Worm (Caenorhabditis elegans) whole organism, L4 larva: ENCODE results near the gene F54B11.8.

ENCODE experiments used
- F37D6.2 ChIP-seq: sonication (generic microtip); optimal IDR thresholded peaks from 2 replicates; lab custom pipeline; 2016; ENCODE audit warnings: mild to moderate bottlenecking, missing genetic modification characterization, missing compliant biosample characterization
- R02D3.7 ChIP-seq: fragments of 150-350 bp; sonication (generic microtip); optimal IDR thresholded peaks from 3 replicates; lab custom pipeline; 2014; ENCODE audit warnings: missing biosample characterization, missing genetic modification characterization
- ZK337.2 ChIP-seq: fragments of 200-800 bp; sonication (Bioruptor generic); IDR thresholded peaks from 2 replicates; pipeline ENCODE4 v1.3.6; 2022; ENCODE audit warnings: missing genetic modification reagents, missing genetic modification characterization, missing compliant biosample characterization
- aha-1 ChIP-seq: fragments of 150-350 bp; peaks from one replicate; lab custom pipeline; 2014; ENCODE audit warnings: missing biosample characterization, missing genetic modification characterization
- ama-1 ChIP-seq: fragments of 150-350 bp; optimal IDR thresholded peaks from 2 replicates; lab custom pipeline; 2014; ENCODE audit warnings: inconsistent platforms, mixed read lengths
- ceh-20 ChIP-seq: fragments of 200-800 bp; sonication (Bioruptor generic); IDR thresholded peaks from 2 replicates; pipeline ENCODE4 v1.3.6; 2022; ENCODE audit warnings: missing genetic modification reagents, missing genetic modification characterization, missing compliant biosample characterization
- ceh-28 ChIP-seq: fragments of 150-350 bp; optimal IDR thresholded peaks from 2 replicates; lab custom pipeline; 2014; ENCODE audit warnings: missing biosample characterization, missing genetic modification reagents, missing genetic modification characterization
- ceh-44 ChIP-seq: fragments of 200-800 bp; sonication (Bioruptor generic); IDR thresholded peaks from 2 replicates; pipeline ENCODE4 v1.3.6; 2022; ENCODE audit warnings: missing genetic modification reagents, missing genetic modification characterization, missing compliant biosample characterization
- ceh-82 ChIP-seq: sonication (generic microtip); optimal IDR thresholded peaks from 2 replicates; lab custom pipeline; 2017; ENCODE audit warnings: missing biosample characterization, missing genetic modification characterization
- cey-2 ChIP-seq: sonication (generic microtip); optimal IDR thresholded peaks from 3 replicates; lab custom pipeline; 2017; ENCODE audit warnings: missing genetic modification characterization, mild to moderate bottlenecking, missing compliant biosample characterization, antibody characterized with exemption, borderline replicate concordance; ENCODE audit not compliant: insufficient read depth
- ctbp-1 ChIP-seq: fragments of 200-800 bp; sonication (Bioruptor generic); IDR thresholded peaks from 2 replicates; pipeline ENCODE4 v1.3.6; 2022; ENCODE audit warnings: missing genetic modification reagents, missing genetic modification characterization, missing compliant biosample characterization
- daf-16 ChIP-seq, 3 experiments: sonication (generic microtip); optimal IDR thresholded peaks; 2 replicates each; lab custom pipeline; 2016 to 2017; ENCODE audit warnings: missing genetic modification characterization in 3 of 3, missing genetic modification reagents in 3 of 3, mild to moderate bottlenecking in 2 of 3, missing compliant biosample characterization in 2 of 3, missing biosample characterization in 1 of 3, moderate library complexity in 1 of 3
- dmd-6 ChIP-seq: fragments of 200-800 bp; sonication (Bioruptor generic); IDR thresholded peaks from 2 replicates; pipeline ENCODE4 v1.3.6; 2022; ENCODE audit warnings: missing genetic modification reagents, missing genetic modification characterization, missing compliant biosample characterization
- fkh-10 ChIP-seq: fragments of 150-350 bp; optimal IDR thresholded peaks from 2 replicates; lab custom pipeline; 2014; ENCODE audit warnings: missing biosample characterization, missing genetic modification reagents, missing genetic modification characterization
- fos-1 ChIP-seq: fragments of 150-350 bp; optimal IDR thresholded peaks from 2 replicates; lab custom pipeline; 2014; ENCODE audit warnings: missing biosample characterization, missing genetic modification characterization
- hlh-11 ChIP-seq: fragments of 200-800 bp; sonication (Bioruptor generic); optimal IDR thresholded peaks from 2 replicates; lab custom pipeline; 2018; ENCODE audit warnings: mild to moderate bottlenecking, missing genetic modification characterization, missing compliant biosample characterization
- lin-1 ChIP-seq: fragments of 200-800 bp; sonication (Bioruptor generic); IDR thresholded peaks from 2 replicates; pipeline ENCODE4 v1.3.6; 2022; ENCODE audit warnings: missing genetic modification reagents, missing genetic modification characterization, missing compliant biosample characterization
- lin-13 ChIP-seq: fragments of 150-350 bp; optimal IDR thresholded peaks from 2 replicates; lab custom pipeline; 2014; ENCODE audit warnings: missing biosample characterization, missing genetic modification reagents, missing genetic modification characterization
- lin-15B ChIP-seq: fragments of 150-350 bp; sonication (generic microtip); optimal IDR thresholded peaks from 3 replicates; lab custom pipeline; 2014; ENCODE audit warnings: missing biosample characterization, missing genetic modification characterization
- lin-29 ChIP-seq: fragments of 200-800 bp; sonication (Bioruptor generic); IDR thresholded peaks from 2 replicates; pipeline ENCODE4 v1.3.6; 2022; ENCODE audit warnings: missing genetic modification reagents, missing genetic modification characterization, missing compliant biosample characterization
- mdt-29 ChIP-seq: fragments of 200-800 bp; sonication (Bioruptor generic); IDR thresholded peaks from 2 replicates; pipeline ENCODE4 v1.3.6; 2022; ENCODE audit warnings: missing genetic modification reagents, missing genetic modification characterization, missing compliant biosample characterization
- nhr-11 ChIP-seq: fragments of 150-350 bp; optimal IDR thresholded peaks from 2 replicates; lab custom pipeline; 2014; ENCODE audit warnings: missing biosample characterization, missing genetic modification characterization
- nhr-111 ChIP-seq: fragments of 200-800 bp; sonication (Bioruptor generic); optimal IDR thresholded peaks from 2 replicates; lab custom pipeline; 2018; ENCODE audit warnings: mild to moderate bottlenecking, missing genetic modification characterization, missing compliant biosample characterization
- nhr-25 ChIP-seq: sonication (generic microtip); optimal IDR thresholded peaks from 2 replicates; lab custom pipeline; 2017; ENCODE audit warnings: missing genetic modification characterization, mild to moderate bottlenecking, missing compliant biosample characterization, antibody characterized with exemption, moderate library complexity, borderline replicate concordance; ENCODE audit not compliant: insufficient read depth
- php-3 ChIP-seq: fragments of 200-800 bp; sonication (Bioruptor generic); IDR thresholded peaks from 2 replicates; pipeline ENCODE4 v1.3.6; 2022; ENCODE audit warnings: missing genetic modification reagents, missing genetic modification characterization, missing compliant biosample characterization
- sdz-12 ChIP-seq: fragments of 200-800 bp; sonication (Bioruptor generic); optimal IDR thresholded peaks from 2 replicates; lab custom pipeline; 2018; ENCODE audit warnings: mild to moderate bottlenecking, missing genetic modification characterization, missing compliant biosample characterization
- snpc-4 ChIP-seq: fragments of 150-350 bp; optimal IDR thresholded peaks from 2 replicates; lab custom pipeline; 2014; ENCODE audit warnings: missing biosample characterization, missing genetic modification characterization
- spr-3 ChIP-seq: fragments of 200-800 bp; sonication (Bioruptor generic); optimal IDR thresholded peaks from 2 replicates; lab custom pipeline; 2018; ENCODE audit warnings: mild to moderate bottlenecking, missing genetic modification characterization, missing compliant biosample characterization
- tag-97 ChIP-seq: fragments of 200-800 bp; sonication (Bioruptor generic); IDR thresholded peaks from 2 replicates; pipeline ENCODE4 v1.3.6; 2022; ENCODE audit warnings: missing genetic modification characterization, missing compliant biosample characterization
- unc-130 ChIP-seq: sonication (generic microtip); optimal IDR thresholded peaks from 2 replicates; lab custom pipeline; 2016; ENCODE audit warnings: missing genetic modification reagents, missing genetic modification characterization, missing compliant biosample characterization
- unc-62 ChIP-seq, 3 experiments: fragments of 150-350 bp in 1 of 3; sonication (generic microtip); optimal IDR thresholded peaks in 2 of 3; peaks in 1 of 3; 1 replicate in 1 of 3; 2 replicates in 2 of 3; lab custom pipeline; 2014 to 2017; ENCODE audit warnings: missing biosample characterization in 3 of 3, missing genetic modification characterization in 3 of 3, missing genetic modification reagents in 3 of 3, missing genotype in 1 of 3
- zip-11 ChIP-seq: fragments of 200-800 bp; sonication (Bioruptor generic); IDR thresholded peaks from 2 replicates; pipeline ENCODE4 v1.3.6; 2022; ENCODE audit warnings: missing genetic modification characterization, missing compliant biosample characterization
- ztf-11 ChIP-seq: fragments of 150-350 bp; optimal IDR thresholded peaks from 2 replicates; lab custom pipeline; 2014; ENCODE audit warnings: missing biosample characterization, missing genetic modification characterization

The F54B11.8 gene

DNA sequence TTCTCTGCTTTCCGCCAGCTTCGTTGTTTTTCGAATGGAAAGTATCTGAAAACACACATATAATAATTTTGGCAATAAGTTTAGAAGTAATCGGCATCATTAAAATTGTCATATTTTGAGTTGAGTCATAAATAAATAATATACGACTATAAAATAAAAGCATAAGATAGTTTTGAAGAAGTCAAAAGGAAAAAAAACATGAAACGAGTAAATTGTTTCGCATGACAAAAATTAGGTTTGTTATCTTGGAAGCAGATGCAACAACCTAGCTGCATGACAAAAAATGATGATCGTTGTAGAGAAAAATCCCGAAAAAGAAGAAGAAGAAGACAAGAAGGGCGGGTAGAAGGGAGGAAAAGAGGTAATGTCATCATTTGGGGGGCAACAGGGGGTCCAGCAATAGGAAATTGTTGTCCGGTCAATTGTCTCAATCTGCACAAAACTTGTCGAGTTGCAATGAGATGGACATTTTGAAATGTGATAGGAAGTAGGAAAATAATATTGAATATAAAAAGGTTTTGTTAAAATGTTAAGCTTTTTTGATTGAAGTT lies 27.5 kb upstream of the F54B11.8 start, which contains the start of gene nlg-1:
TSS of gene nlg-1 (minus strand) at position 51 of the 551 bp plus-strand sequence.
- TF ChIP-seq fkh-10 (peak; percentile 66), nhr-11 (tag; lab: Kevin White, UChicago) (no peak), lin-13 (GFP tag; lab: Kevin White, UChicago) (no peak), fos-1 (no peak), ceh-82 (tag; lab: Kevin White, UChicago) (no peak), ama-1 (lab: Kevin White, UChicago) (no peak)

- TF ChIP-seq ZK337.2 (GFP tag; lab: Robert Waterston, UW) (no peak), sdz-12 (GFP tag; lab: Kevin White, UChicago) (no peak), lin-15B (tag; lab: Kevin White, UChicago) (no peak), mdt-29 (no peak), php-3 (GFP tag; lab: Robert Waterston, UW) (no peak), snpc-4 (tag; lab: Kevin White, UChicago) (no peak), ceh-20 (GFP tag; lab: Robert Waterston, UW) (no peak), cey-2 (no peak), ctbp-1 (no peak), F37D6.2 (no peak), R02D3.7 (tag; lab: Kevin White, UChicago) (no peak), ztf-11 (tag; lab: Kevin White, UChicago) (no peak), nhr-25 (tag; lab: Kevin White, UChicago) (no peak), ceh-28 (no peak), aha-1 (tag; lab: Kevin White, UChicago) (no peak), zip-11 (GFP tag; lab: Robert Waterston, UW) (no peak), nhr-111 (GFP tag; lab: Kevin White, UChicago) (no peak)
Observed at ce11 chrX:13621628-13622027, 17.9 kb upstream of the F54B11.8 start, which contains the start of gene Y12A6A.1. Gene Y12A6A.1 (minus strand): TSS chrX:13621728.

- TF ChIP-seq ceh-20 (GFP tag; lab: Robert Waterston, UW) (no peak), spr-3 (GFP tag; lab: Kevin White, UChicago) (no peak), unc-62 (GFP tag; optimal IDR thresholded peaks at IDR 0.05 in 1 of 2; lab: Kevin White, UChicago) (peak in 1 of 2 experiments; percentile 41), unc-62 (tag; optimal IDR thresholded peaks at IDR 0.05; lab: Kevin White, UChicago) (no peak), lin-1 (no peak), ceh-44 (no peak), unc-130 (GFP tag; lab: Kevin White, UChicago) (no peak)
- TF ChIP-seq, all 104 proteins: peak for 1
Observed at ce11 chrX:13618574-13618973, 14.8 kb upstream of the F54B11.8 start, which contains the start of gene nlp-53. Gene nlp-53 (plus strand): TSS chrX:13618874.

ce11 chrX:13615181-13615580 lies 11.5 kb upstream of the F54B11.8 start:
- TF ChIP-seq php-3 (GFP tag; lab: Robert Waterston, UW) = no peak
- no peak for TF ChIP-seq lin-13 (GFP tag; lab: Kevin White, UChicago)
- peak in 1 of 2 experiments; percentile 57 for TF ChIP-seq unc-62 (GFP tag; optimal IDR thresholded peaks at IDR 0.05 in 1 of 2; lab: Kevin White, UChicago)
- no peak for TF ChIP-seq unc-62 (tag; optimal IDR thresholded peaks at IDR 0.05; lab: Kevin White, UChicago)
- no peak for TF ChIP-seq lin-29 (GFP tag; lab: Robert Waterston, UW)
- no peak for TF ChIP-seq daf-16 (GFP tag; optimal IDR thresholded peaks at IDR 0.05; lab: Kevin White, UChicago)
- no peak for TF ChIP-seq daf-16 (tag; optimal IDR thresholded peaks at IDR 0.05; lab: Kevin White, UChicago)
- TF ChIP-seq hlh-11 (tag; lab: Kevin White, UChicago) = no peak

DNA sequence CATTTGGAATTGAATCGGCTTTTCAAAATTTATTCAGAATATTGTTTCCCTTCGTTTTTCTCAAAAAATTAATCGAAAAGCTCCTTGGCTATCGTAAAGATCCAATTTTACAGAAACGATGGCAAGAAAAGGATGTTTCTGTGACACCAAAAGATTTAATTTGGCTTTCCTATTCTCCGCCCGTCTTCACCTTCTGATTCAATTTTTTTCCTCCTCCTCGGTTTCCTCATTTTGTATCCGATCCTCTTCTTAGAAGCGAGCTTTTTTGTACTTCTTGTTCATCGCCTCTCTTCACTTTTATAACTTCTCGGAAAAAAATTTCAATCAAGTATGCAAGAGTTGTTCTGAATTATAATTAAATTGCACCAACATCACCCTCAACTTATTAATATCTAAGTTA lies 6.3 kb upstream of the F54B11.8 start:
- no peak for TF ChIP-seq dmd-6
- TF ChIP-seq tag-97 (GFP tag; lab: Robert Waterston, UW) = no peak
- TF ChIP-seq fkh-10 = peak; percentile 52
- TF ChIP-seq sdz-12 (GFP tag; lab: Kevin White, UChicago) = no peak
